Worm (Caenorhabditis elegans) whole organism, L4 larva: ENCODE results near the gene clec-208.

Source experiments
- D1046.2 ChIP-seq: fragments of 200-800 bp; sonication (Bioruptor generic); IDR thresholded peaks from 2 replicates; pipeline ENCODE4 v1.3.6; 2022; ENCODE audit warnings: missing genetic modification characterization, missing compliant biosample characterization
- F37D6.2 ChIP-seq: sonication (generic microtip); optimal IDR thresholded peaks from 2 replicates; lab custom pipeline; 2016; ENCODE audit warnings: mild to moderate bottlenecking, missing genetic modification characterization, missing compliant biosample characterization
- F44E2.7 ChIP-seq: fragments of 200-800 bp; sonication (Bioruptor generic); IDR thresholded peaks from 2 replicates; pipeline ENCODE4 v2.1.2; 2022; ENCODE audit warnings: missing genetic modification characterization, missing compliant biosample characterization
- T20F7.1 ChIP-seq: fragments of 200-800 bp; sonication (Bioruptor generic); optimal IDR thresholded peaks from 2 replicates; lab custom pipeline; 2018; ENCODE audit warnings: mild to moderate bottlenecking, missing genetic modification characterization, missing compliant biosample characterization
- Y105C5A.15 ChIP-seq: fragments of 200-800 bp; sonication (Bioruptor generic); IDR thresholded peaks from 2 replicates; pipeline ENCODE4 v1.3.6; 2022; ENCODE audit warnings: missing genetic modification characterization, missing compliant biosample characterization
- aly-2 ChIP-seq: sonication (generic microtip); optimal IDR thresholded peaks from 2 replicates; lab custom pipeline; 2018; ENCODE audit warnings: missing biosample characterization, missing genetic modification characterization
- ceh-20 ChIP-seq: fragments of 200-800 bp; sonication (Bioruptor generic); IDR thresholded peaks from 2 replicates; pipeline ENCODE4 v1.3.6; 2022; ENCODE audit warnings: missing genetic modification reagents, missing genetic modification characterization, missing compliant biosample characterization
- ceh-28 ChIP-seq: fragments of 150-350 bp; optimal IDR thresholded peaks from 2 replicates; lab custom pipeline; 2014; ENCODE audit warnings: missing biosample characterization, missing genetic modification reagents, missing genetic modification characterization
- ceh-32 ChIP-seq: sonication (generic microtip); optimal IDR thresholded peaks from 2 replicates; lab custom pipeline; 2016; ENCODE audit warnings: mild to moderate bottlenecking, missing genetic modification characterization, missing compliant biosample characterization; ENCODE audit not compliant: poor library complexity
- ceh-62 ChIP-seq: sonication (generic microtip); optimal IDR thresholded peaks from 2 replicates; lab custom pipeline; 2017; ENCODE audit warnings: missing biosample characterization, missing genetic modification characterization
- ces-1 ChIP-seq: fragments of 150-350 bp; sonication (generic microtip); optimal IDR thresholded peaks from 4 replicates; lab custom pipeline; 2014; ENCODE audit warnings: missing biosample characterization, missing genetic modification reagents, missing genetic modification characterization
- daf-12 ChIP-seq: fragments of 150-350 bp; optimal IDR thresholded peaks from 2 replicates; lab custom pipeline; 2014; ENCODE audit warnings: missing biosample characterization, missing genetic modification reagents, missing genetic modification characterization
- daf-16 ChIP-seq, 3 experiments: sonication (generic microtip); optimal IDR thresholded peaks; 2 replicates each; lab custom pipeline; 2016 to 2017; ENCODE audit warnings: missing genetic modification characterization in 3 of 3, missing genetic modification reagents in 3 of 3, mild to moderate bottlenecking in 2 of 3, missing compliant biosample characterization in 2 of 3, missing biosample characterization in 1 of 3, moderate library complexity in 1 of 3
- dmd-6 ChIP-seq: fragments of 200-800 bp; sonication (Bioruptor generic); IDR thresholded peaks from 2 replicates; pipeline ENCODE4 v1.3.6; 2022; ENCODE audit warnings: missing genetic modification reagents, missing genetic modification characterization, missing compliant biosample characterization
- dpl-1 ChIP-seq: fragments of 150-350 bp; optimal IDR thresholded peaks from 2 replicates; lab custom pipeline; 2014; ENCODE audit warnings: missing biosample characterization, missing genetic modification reagents, missing genetic modification characterization
- egl-27 ChIP-seq: sonication (generic microtip); optimal IDR thresholded peaks from 3 replicates; lab custom pipeline; 2017; ENCODE audit warnings: missing biosample characterization, missing genetic modification reagents, missing genetic modification characterization
- egl-43 ChIP-seq: fragments of 200-800 bp; sonication (Bioruptor generic); IDR thresholded peaks from 2 replicates; pipeline ENCODE4 v1.3.6; 2022; ENCODE audit warnings: missing genetic modification reagents, missing genetic modification characterization, missing compliant biosample characterization
- hlh-11 ChIP-seq: fragments of 200-800 bp; sonication (Bioruptor generic); optimal IDR thresholded peaks from 2 replicates; lab custom pipeline; 2018; ENCODE audit warnings: mild to moderate bottlenecking, missing genetic modification characterization, missing compliant biosample characterization
- lin-1 ChIP-seq: fragments of 200-800 bp; sonication (Bioruptor generic); IDR thresholded peaks from 2 replicates; pipeline ENCODE4 v1.3.6; 2022; ENCODE audit warnings: missing genetic modification reagents, missing genetic modification characterization, missing compliant biosample characterization
- lin-29 ChIP-seq: fragments of 200-800 bp; sonication (Bioruptor generic); IDR thresholded peaks from 2 replicates; pipeline ENCODE4 v1.3.6; 2022; ENCODE audit warnings: missing genetic modification reagents, missing genetic modification characterization, missing compliant biosample characterization
- lir-3 ChIP-seq: sonication (generic microtip); optimal IDR thresholded peaks from 2 replicates; lab custom pipeline; 2016; ENCODE audit warnings: mild to moderate bottlenecking, missing genetic modification characterization, missing compliant biosample characterization
- madf-5 ChIP-seq, 2 experiments: fragments of 200-800 bp; sonication (Bioruptor generic); IDR thresholded peaks; 2 replicates each; pipeline ENCODE4 v1.3.6; 2022; ENCODE audit warnings: missing compliant biosample characterization in 2 of 2, missing genetic modification characterization in 2 of 2
- madf-9 ChIP-seq: fragments of 200-800 bp; sonication (Bioruptor generic); conservative IDR thresholded peaks from 2 replicates; pipeline ENCODE4 v1.3.6; 2022; ENCODE audit warnings: missing genetic modification reagents, missing genetic modification characterization, missing compliant biosample characterization
- mdt-29 ChIP-seq: fragments of 200-800 bp; sonication (Bioruptor generic); IDR thresholded peaks from 2 replicates; pipeline ENCODE4 v1.3.6; 2022; ENCODE audit warnings: missing genetic modification reagents, missing genetic modification characterization, missing compliant biosample characterization
- mxl-3 ChIP-seq: fragments of 200-800 bp; sonication (Bioruptor generic); optimal IDR thresholded peaks from 2 replicates; lab custom pipeline; 2018; ENCODE audit warnings: mild to moderate bottlenecking, missing genetic modification characterization, missing compliant biosample characterization
- nhr-10 ChIP-seq: fragments of 150-350 bp; optimal IDR thresholded peaks from 2 replicates; lab custom pipeline; 2014; ENCODE audit warnings: missing biosample characterization, missing genetic modification characterization
- nhr-11 ChIP-seq: fragments of 150-350 bp; optimal IDR thresholded peaks from 2 replicates; lab custom pipeline; 2014; ENCODE audit warnings: missing biosample characterization, missing genetic modification characterization
- nhr-41 ChIP-seq: fragments of 200-800 bp; sonication (Bioruptor generic); IDR thresholded peaks from 2 replicates; pipeline ENCODE4 v1.3.6; 2022; ENCODE audit warnings: missing genetic modification reagents, missing genetic modification characterization, missing compliant biosample characterization
- nhr-48 ChIP-seq: sonication (generic microtip); optimal IDR thresholded peaks from 2 replicates; lab custom pipeline; 2016; ENCODE audit warnings: mild to moderate bottlenecking, missing genetic modification characterization, missing compliant biosample characterization
- nhr-6 ChIP-seq: fragments of 150-350 bp; optimal IDR thresholded peaks from 2 replicates; lab custom pipeline; 2014; ENCODE audit warnings: missing biosample characterization, missing genetic modification characterization
- pha-4 ChIP-seq, 2 experiments: fragments of 150-350 bp in 1 of 2; fragments of 200-800 bp in 1 of 2; sonication (Bioruptor generic) in 1 of 2; IDR thresholded peaks in 1 of 2; optimal IDR thresholded peaks in 1 of 2; 2 replicates each; pipeline versions ENCODE4 v1.3.6 to Lab custom; 2014 to 2022; ENCODE audit warnings: missing genetic modification characterization in 2 of 2, missing genetic modification reagents in 2 of 2, missing biosample characterization in 1 of 2, missing compliant biosample characterization in 1 of 2
- php-3 ChIP-seq: fragments of 200-800 bp; sonication (Bioruptor generic); IDR thresholded peaks from 2 replicates; pipeline ENCODE4 v1.3.6; 2022; ENCODE audit warnings: missing genetic modification reagents, missing genetic modification characterization, missing compliant biosample characterization
- pqm-1 ChIP-seq: sonication (generic microtip); optimal IDR thresholded peaks from 2 replicates; lab custom pipeline; 2017; ENCODE audit warnings: missing biosample characterization, missing genetic modification characterization
- sdz-12 ChIP-seq: fragments of 200-800 bp; sonication (Bioruptor generic); optimal IDR thresholded peaks from 2 replicates; lab custom pipeline; 2018; ENCODE audit warnings: mild to moderate bottlenecking, missing genetic modification characterization, missing compliant biosample characterization
- snpc-1.2 ChIP-seq: fragments of 200-800 bp; sonication (Bioruptor generic); IDR thresholded peaks from 2 replicates; pipeline ENCODE4 v1.3.6; 2022; ENCODE audit warnings: missing genetic modification reagents, missing genetic modification characterization, missing compliant biosample characterization
- snpc-4 ChIP-seq: fragments of 150-350 bp; optimal IDR thresholded peaks from 2 replicates; lab custom pipeline; 2014; ENCODE audit warnings: missing biosample characterization, missing genetic modification characterization
- spr-1 ChIP-seq: sonication (generic microtip); optimal IDR thresholded peaks from 2 replicates; lab custom pipeline; 2016; ENCODE audit warnings: mild to moderate bottlenecking, missing genetic modification characterization, missing compliant biosample characterization
- tra-1 ChIP-seq: fragments of 200-800 bp; sonication (Bioruptor generic); IDR thresholded peaks from 2 replicates; pipeline ENCODE4 v1.3.6; 2022; ENCODE audit warnings: missing genetic modification reagents, missing genetic modification characterization, missing compliant biosample characterization
- unc-62 ChIP-seq, 3 experiments: fragments of 150-350 bp in 1 of 3; sonication (generic microtip); optimal IDR thresholded peaks in 2 of 3; peaks in 1 of 3; 1 replicate in 1 of 3; 2 replicates in 2 of 3; lab custom pipeline; 2014 to 2017; ENCODE audit warnings: missing biosample characterization in 3 of 3, missing genetic modification characterization in 3 of 3, missing genetic modification reagents in 3 of 3, missing genotype in 1 of 3
- vab-7 ChIP-seq: fragments of 200-800 bp; sonication (Bioruptor generic); IDR thresholded peaks from 2 replicates; pipeline ENCODE4 v1.3.6; 2022; ENCODE audit warnings: missing genetic modification reagents, missing genetic modification characterization, missing compliant biosample characterization
- ztf-11 ChIP-seq: fragments of 150-350 bp; optimal IDR thresholded peaks from 2 replicates; lab custom pipeline; 2014; ENCODE audit warnings: missing biosample characterization, missing genetic modification characterization

clec-208 gene

DNA sequence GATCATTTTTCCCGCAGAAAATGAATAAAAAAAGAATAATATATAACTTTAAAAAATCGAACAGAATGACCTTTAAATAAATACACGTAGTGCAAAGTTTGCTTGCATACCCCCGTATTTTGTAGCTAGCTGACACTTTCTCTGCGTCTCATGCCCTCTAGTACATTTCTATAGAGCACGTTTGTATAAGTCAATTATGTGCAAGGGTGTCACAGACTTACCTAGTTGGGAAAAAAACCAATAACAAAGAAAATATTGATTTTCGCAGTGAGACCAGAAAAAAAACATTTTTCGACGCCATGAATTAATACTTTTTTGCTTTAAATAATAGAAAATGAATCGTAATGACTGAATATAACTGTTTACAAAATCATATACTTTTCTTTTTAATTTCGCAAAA, 11.5 kb downstream of the clec-208 start, which contains the start of gene ckb-4 (continued):
- TF ChIP-seq lir-3 (tag; lab: Kevin White, UChicago) = no peak
- TF ChIP-seq mdt-29 (GFP tag; lab: Robert Waterston, UW) = no peak
- TF ChIP-seq lin-29 = no peak
- TF ChIP-seq mxl-3 (GFP tag; lab: Kevin White, UChicago) = no peak
- TF ChIP-seq unc-62 (GFP tag; optimal IDR thresholded peaks at IDR 0.05 in 1 of 2; lab: Kevin White, UChicago) = no peak
- no peak for TF ChIP-seq unc-62 (tag; optimal IDR thresholded peaks at IDR 0.05; lab: Kevin White, UChicago)
- TF ChIP-seq dpl-1 (GFP tag; lab: Kevin White, UChicago) = peak; percentile 32
- no peak for TF ChIP-seq aly-2 (tag; lab: Kevin White, UChicago)
- TF ChIP-seq madf-9 (GFP tag; lab: Robert Waterston, UW) = no peak
- no peak for TF ChIP-seq ceh-62 (tag; lab: Kevin White, UChicago)
- no peak for TF ChIP-seq madf-5 (GFP tag; IDR thresholded peaks at IDR 0.05; lab: Robert Waterston, UW)
- TF ChIP-seq T20F7.1 = no peak

DNA sequence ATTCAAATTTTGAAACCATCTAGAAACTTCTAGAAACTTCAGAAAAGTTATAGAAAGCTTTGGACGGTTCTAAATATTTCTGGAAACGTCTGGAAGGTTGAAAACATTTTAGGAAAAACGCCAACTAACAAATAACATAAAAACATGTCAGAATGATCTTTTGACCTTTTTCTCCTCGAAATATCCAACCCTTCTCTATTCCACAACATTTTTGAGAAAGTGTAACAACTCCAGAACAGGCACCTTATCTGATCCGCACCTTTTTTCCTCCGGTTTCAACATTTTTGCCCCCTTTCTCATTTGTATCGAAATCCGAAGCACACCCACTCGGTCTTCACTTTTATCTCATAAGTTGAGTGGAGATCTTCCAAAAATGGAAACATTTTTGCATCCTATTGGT, 12.6 kb downstream of the clec-208 start, which contains the start of gene F22F7.3:
Gene F22F7.3 (plus strand): TSS at position 301 of the 400 bp plus-strand sequence.
- no peak for TF ChIP-seq vab-7 (GFP tag; lab: Robert Waterston, UW)
- TF ChIP-seq tra-1 (GFP tag; lab: Robert Waterston, UW) = no peak
- TF ChIP-seq D1046.2 (GFP tag; lab: Robert Waterston, UW) = no peak
- no peak for TF ChIP-seq ces-1 (GFP tag; lab: Kevin White, UChicago)
- TF ChIP-seq nhr-6 (tag; lab: Kevin White, UChicago) = no peak
- TF ChIP-seq pqm-1 = no peak
- no peak for TF ChIP-seq pha-4 (GFP tag; IDR thresholded peaks at IDR 0.05; lab: Robert Waterston, UW)
- TF ChIP-seq pha-4 (tag; optimal IDR thresholded peaks at IDR 0.05; lab: Kevin White, UChicago) = no peak
- no peak for TF ChIP-seq egl-43
- no peak for TF ChIP-seq Y105C5A.15 (GFP tag; lab: Robert Waterston, UW)
- no peak for TF ChIP-seq spr-1 (tag; lab: Kevin White, UChicago)
- no peak for TF ChIP-seq lin-1 (GFP tag; lab: Robert Waterston, UW)
- no peak for TF ChIP-seq snpc-4
- no peak for TF ChIP-seq ztf-11 (tag; lab: Kevin White, UChicago)
- no peak for TF ChIP-seq egl-27 (tag; lab: Kevin White, UChicago)
- no peak for TF ChIP-seq sdz-12 (GFP tag; lab: Kevin White, UChicago)
- TF ChIP-seq, all 104 proteins: peak for 0

DNA sequence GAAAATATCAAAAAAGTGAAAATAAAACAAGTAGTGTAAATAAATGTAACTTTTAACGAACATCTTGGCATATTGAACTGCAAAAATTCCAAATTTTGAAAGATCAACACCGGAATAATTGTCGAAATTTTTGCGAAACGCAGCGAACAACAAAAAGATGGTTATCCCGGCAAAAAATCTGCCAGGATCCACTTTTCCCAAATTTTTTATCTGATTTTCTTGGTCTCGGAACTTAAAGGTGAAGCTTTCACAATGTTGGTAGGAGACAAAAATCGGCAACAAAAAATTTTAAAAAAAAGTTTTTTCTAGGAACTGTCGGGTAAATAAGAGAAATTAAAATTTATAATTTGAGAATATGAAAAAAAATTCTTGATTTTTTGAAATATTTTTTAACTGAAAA, 20.8 kb downstream of the clec-208 start, which contains the start of gene bgnt-1.2:
Gene bgnt-1.2 (minus strand): TSS at position 101 of the 400 bp plus-strand sequence.
- TF ChIP-seq daf-12 (no peak), ceh-28 (no peak), pqm-1 (no peak), hlh-11 (no peak), ceh-20 (GFP tag; lab: Robert Waterston, UW) (no peak), F37D6.2 (no peak), nhr-10 (tag; lab: Kevin White, UChicago) (no peak), daf-16 (GFP tag; optimal IDR thresholded peaks at IDR 0.05; lab: Kevin White, UChicago) (no peak), daf-16 (tag; optimal IDR thresholded peaks at IDR 0.05; lab: Kevin White, UChicago) (no peak), T20F7.1 (no peak), nhr-48 (tag; lab: Kevin White, UChicago) (no peak), F44E2.7 (GFP tag; lab: Robert Waterston, UW) (no peak), nhr-41 (GFP tag; lab: Robert Waterston, UW) (no peak), nhr-11 (tag; lab: Kevin White, UChicago) (no peak), ceh-62 (tag; lab: Kevin White, UChicago) (no peak), snpc-1.2 (GFP tag; lab: Robert Waterston, UW) (no peak), ceh-32 (no peak), dmd-6 (GFP tag; lab: Robert Waterston, UW) (no peak), php-3 (no peak), Y105C5A.15 (GFP tag; lab: Robert Waterston, UW) (no peak), madf-5 (GFP tag; IDR thresholded peaks at IDR 0.05; lab: Robert Waterston, UW) (no peak)
